Worm (Caenorhabditis elegans) whole organism, mixed stage, embryonic: Measurements from ENCODE around the gene C50C3.1.

Experiments used
- M03D4.4 ChIP-seq: sonication (generic microtip); optimal IDR thresholded peaks from 2 replicates; lab custom pipeline; 2017; ENCODE audit warnings: mild to moderate bottlenecking, missing genetic modification characterization, missing compliant biosample characterization
- bed-3 ChIP-seq: fragments of 200-800 bp; sonication (Bioruptor generic); optimal IDR thresholded peaks from 3 replicates; lab custom pipeline; 2018; ENCODE audit warnings: mild to moderate bottlenecking, missing genetic modification characterization, moderate library complexity, missing compliant biosample characterization
- blmp-1 ChIP-seq: fragments of 150-350 bp; optimal IDR thresholded peaks from 2 replicates; lab custom pipeline; 2014; ENCODE audit warnings: missing biosample characterization, missing genetic modification characterization
- ceh-39 ChIP-seq: fragments of 150-350 bp; optimal IDR thresholded peaks from 2 replicates; lab custom pipeline; 2014; ENCODE audit warnings: missing biosample characterization, missing genetic modification characterization
- ceh-43 ChIP-seq: fragments of 200-800 bp; sonication (Bioruptor generic); optimal IDR thresholded peaks from 2 replicates; lab custom pipeline; 2018; ENCODE audit warnings: mild to moderate bottlenecking, missing genetic modification characterization, moderate library complexity, missing compliant biosample characterization
- ces-1 ChIP-seq: fragments of 150-350 bp; optimal IDR thresholded peaks from 2 replicates; lab custom pipeline; 2014; ENCODE audit warnings: missing biosample characterization, missing genetic modification reagents, missing genetic modification characterization
- cnd-1 ChIP-seq: fragments of 200-800 bp; sonication (Bioruptor generic); optimal IDR thresholded peaks from 2 replicates; lab custom pipeline; 2018; ENCODE audit warnings: mild to moderate bottlenecking, missing genetic modification characterization, missing compliant biosample characterization
- drap-1 ChIP-seq: fragments of 200-800 bp; sonication (Bioruptor generic); optimal IDR thresholded peaks from 3 replicates; lab custom pipeline; 2018; ENCODE audit warnings: mild to moderate bottlenecking, missing genetic modification characterization, missing compliant biosample characterization
- elt-1 ChIP-seq: sonication (generic microtip); optimal IDR thresholded peaks from 2 replicates; lab custom pipeline; 2017; ENCODE audit warnings: missing genetic modification characterization, mild to moderate bottlenecking, missing compliant biosample characterization, antibody characterized with exemption, moderate library complexity, borderline replicate concordance; ENCODE audit not compliant: insufficient read depth
- ham-2 ChIP-seq: fragments of 200-800 bp; sonication (Bioruptor generic); optimal IDR thresholded peaks from 2 replicates; lab custom pipeline; 2018; ENCODE audit warnings: mild to moderate bottlenecking, missing genetic modification characterization, missing compliant biosample characterization
- hlh-1 ChIP-seq: fragments of 150-350 bp; optimal IDR thresholded peaks from 2 replicates; lab custom pipeline; 2014; ENCODE audit warnings: missing biosample characterization, missing genetic modification reagents, missing genetic modification characterization
- lin-32 ChIP-seq: fragments of 200-800 bp; sonication (Bioruptor generic); optimal IDR thresholded peaks from 2 replicates; lab custom pipeline; 2018; ENCODE audit warnings: mild to moderate bottlenecking, missing genetic modification characterization, missing compliant biosample characterization
- lsy-2 ChIP-seq: fragments of 150-350 bp; optimal IDR thresholded peaks from 2 replicates; lab custom pipeline; 2014; ENCODE audit warnings: missing biosample characterization, missing genetic modification characterization
- mab-5 ChIP-seq: fragments of 150-350 bp; optimal IDR thresholded peaks from 2 replicates; lab custom pipeline; 2014; ENCODE audit warnings: missing biosample characterization, missing genetic modification characterization
- mep-1 ChIP-seq: fragments of 150-350 bp; optimal IDR thresholded peaks from 2 replicates; lab custom pipeline; 2017; ENCODE audit warnings: missing biosample characterization, missing genetic modification reagents, missing genetic modification characterization, inconsistent platforms
- nhr-12 ChIP-seq: fragments of 150-350 bp; optimal IDR thresholded peaks from 2 replicates; lab custom pipeline; 2014; ENCODE audit warnings: missing biosample characterization, missing genetic modification characterization
- nhr-2 ChIP-seq: fragments of 150-350 bp; optimal IDR thresholded peaks from 2 replicates; lab custom pipeline; 2014; ENCODE audit warnings: missing biosample characterization, missing genetic modification characterization
- nhr-237 ChIP-seq: fragments of 150-350 bp; optimal IDR thresholded peaks from 2 replicates; lab custom pipeline; 2014; ENCODE audit warnings: missing biosample characterization, missing genetic modification characterization
- pha-4 ChIP-seq: fragments of 150-350 bp; optimal IDR thresholded peaks from 2 replicates; lab custom pipeline; 2018; ENCODE audit warnings: missing biosample characterization, missing genetic modification reagents, missing genetic modification characterization
- sem-2 ChIP-seq: fragments of 200-800 bp; sonication (Bioruptor generic); optimal IDR thresholded peaks from 2 replicates; lab custom pipeline; 2018; ENCODE audit warnings: mild to moderate bottlenecking, missing genetic modification characterization, missing compliant biosample characterization
- snpc-4 ChIP-seq: fragments of 150-350 bp; optimal IDR thresholded peaks from 2 replicates; lab custom pipeline; 2014; ENCODE audit warnings: missing biosample characterization, missing genetic modification characterization
- tbx-8 ChIP-seq: fragments of 200-800 bp; sonication (Bioruptor generic); optimal IDR thresholded peaks from 2 replicates; lab custom pipeline; 2018; ENCODE audit warnings: mild to moderate bottlenecking, missing genetic modification characterization, moderate library complexity, missing compliant biosample characterization
- unc-120 ChIP-seq: sonication (generic microtip); optimal IDR thresholded peaks from 2 replicates; lab custom pipeline; 2017; ENCODE audit warnings: missing genetic modification characterization, missing compliant biosample characterization; ENCODE audit not compliant: poor library complexity, severe bottlenecking
- unc-39 ChIP-seq: fragments of 150-350 bp; optimal IDR thresholded peaks from 2 replicates; lab custom pipeline; 2014; ENCODE audit warnings: missing biosample characterization, missing genetic modification characterization
- unc-62 ChIP-seq: fragments of 150-350 bp; optimal IDR thresholded peaks from 2 replicates; lab custom pipeline; 2014; ENCODE audit warnings: missing biosample characterization, missing genetic modification reagents, missing genetic modification characterization
- zip-8 ChIP-seq: fragments of 150-350 bp; optimal IDR thresholded peaks from 2 replicates; lab custom pipeline; 2014; ENCODE audit warnings: missing biosample characterization, missing genetic modification characterization

C50C3.1 gene

DNA sequence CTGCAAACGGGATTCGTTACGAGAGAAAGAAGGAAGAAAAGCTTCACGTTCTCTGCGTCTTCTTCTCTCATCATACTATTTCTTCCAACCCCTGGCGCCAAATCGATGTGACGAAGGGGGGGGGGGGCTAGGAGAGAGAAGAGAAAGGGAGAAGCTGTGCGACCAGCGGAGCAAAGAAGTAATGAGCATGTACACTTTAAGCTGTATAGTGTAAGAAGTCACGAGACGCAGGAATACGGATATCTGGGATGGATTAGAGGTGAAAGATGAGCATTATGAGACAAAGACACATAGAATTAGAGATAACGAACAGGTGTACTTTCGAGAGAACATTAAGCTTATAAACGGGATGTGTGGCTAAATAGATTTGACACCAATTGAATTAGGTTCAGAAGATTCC, 10.0 kb downstream of the C50C3.1 start:
- TF ChIP-seq unc-120 (peak; percentile 83), cnd-1 (tag; lab: Kevin White, UChicago) (no peak), ces-1 (GFP tag; lab: Kevin White, UChicago) (peak; percentile 62), unc-62 (peak; percentile 36), ham-2 (GFP tag; lab: Kevin White, UChicago) (no peak), hlh-1 (tag; lab: Kevin White, UChicago) (peak; percentile 58), mab-5 (peak; percentile 21)

ce11 chrIII:8202754-8203153, 11.0 kb downstream of the C50C3.1 start, which contains the start of gene snb-5:
snb-5 (plus strand) TSS chrIII:8203054.
- TF ChIP-seq tbx-8 (no peak), blmp-1 (tag; lab: Kevin White, UChicago) (no peak), mep-1 (tag; lab: Kevin White, UChicago) (no peak), lin-32 (GFP tag; lab: Kevin White, UChicago) (no peak), lsy-2 (tag; lab: Kevin White, UChicago) (no peak), unc-39 (tag; lab: Kevin White, UChicago) (no peak), unc-62 (no peak), M03D4.4 (no peak), pha-4 (tag; lab: Kevin White, UChicago) (no peak), unc-120 (no peak), ceh-43 (GFP tag; lab: Kevin White, UChicago) (no peak), drap-1 (GFP tag; lab: Kevin White, UChicago) (no peak), hlh-1 (tag; lab: Kevin White, UChicago) (no peak), mab-5 (no peak)

- TF ChIP-seq blmp-1 (tag; lab: Kevin White, UChicago), result no peak
- TF ChIP-seq ceh-43 (GFP tag; lab: Kevin White, UChicago), result no peak
- no peak for TF ChIP-seq pha-4 (tag; lab: Kevin White, UChicago)
- TF ChIP-seq, all 35 proteins: peak for 0
Observed at ce11 chrIII:8209775-8210174, 18.0 kb downstream of the C50C3.1 start, which contains the start of gene C30A5.10. C30A5.10 (minus strand) TSS chrIII:8209875.

- no peak for TF ChIP-seq sem-2
- TF ChIP-seq snpc-4 (tag; lab: Kevin White, UChicago), result no peak
- no peak for TF ChIP-seq elt-1 (tag; lab: Kevin White, UChicago)
- no peak for TF ChIP-seq nhr-237 (tag; lab: Kevin White, UChicago)
- no peak for TF ChIP-seq zip-8 (tag; lab: Kevin White, UChicago)
- no peak for TF ChIP-seq pha-4 (tag; lab: Kevin White, UChicago)
- TF ChIP-seq unc-62, result no peak
- TF ChIP-seq bed-3 (GFP tag; lab: Kevin White, UChicago), result no peak
- TF ChIP-seq M03D4.4, result no peak
- no peak for TF ChIP-seq ceh-39 (tag; lab: Kevin White, UChicago)
- no peak for TF ChIP-seq nhr-2 (tag; lab: Kevin White, UChicago)
- TF ChIP-seq, all 35 proteins: peak for 0
Observed at ce11 chrIII:8211562-8211961, 19.8 kb downstream of the C50C3.1 start.

DNA sequence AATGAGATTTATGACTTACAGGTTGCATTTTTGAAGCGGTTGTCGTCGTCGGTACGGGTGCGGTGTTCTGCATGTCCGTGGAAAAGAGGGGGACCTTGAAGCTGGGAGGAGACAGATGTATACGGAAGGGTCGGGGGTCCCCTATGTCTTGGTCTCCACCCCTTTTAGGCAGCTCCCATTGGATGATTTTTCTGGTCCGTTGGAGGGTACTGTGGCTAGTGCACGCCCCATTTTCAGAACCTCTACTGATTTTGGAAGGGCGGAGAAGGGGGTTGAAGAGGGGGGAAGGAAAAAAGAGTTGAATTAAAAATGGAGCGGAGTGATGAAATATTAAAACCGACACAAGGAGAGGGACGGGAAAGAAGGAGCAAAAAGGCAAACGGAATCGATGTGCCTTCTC, 24.4 kb downstream of the C50C3.1 start, which contains the start of gene unc-86:
Gene unc-86, minus strand, starts transcription at position 113 of the 400 bp plus-strand sequence.
- TF ChIP-seq unc-62, result no peak
- TF ChIP-seq lsy-2 (tag; lab: Kevin White, UChicago), result peak; percentile 55
- TF ChIP-seq, all 35 proteins: peak for 1

- no peak for TF ChIP-seq unc-62
- TF ChIP-seq tbx-8, result no peak
Observed at ce11 chrIII:8217919-8218318, 26.1 kb downstream of the C50C3.1 start, which contains the start of gene C30A5.16. C30A5.16 (plus strand) TSS chrIII:8218219.

ce11 chrIII:8220081-8220480, 28.3 kb downstream of the C50C3.1 start:
- TF ChIP-seq nhr-2 (tag; lab: Kevin White, UChicago) (peak; percentile 31), zip-8 (tag; lab: Kevin White, UChicago) (peak; percentile 27), nhr-12 (tag; lab: Kevin White, UChicago) (no peak)
